Worm (Caenorhabditis elegans) whole organism, L2 larva: Measurements from ENCODE around the gene T25B9.12.

Source experiments
- C34F6.9 ChIP-seq: fragments of 150-350 bp; optimal IDR thresholded peaks from 2 replicates; lab custom pipeline; 2014; ENCODE audit warnings: missing biosample characterization, missing genetic modification characterization
- F13H6.1 ChIP-seq: sonication (generic microtip); optimal IDR thresholded peaks from 2 replicates; lab custom pipeline; 2016; ENCODE audit warnings: missing genetic modification characterization, missing compliant biosample characterization
- R02D3.7 ChIP-seq: fragments of 150-350 bp; optimal IDR thresholded peaks from 2 replicates; lab custom pipeline; 2014; ENCODE audit warnings: missing biosample characterization, missing genetic modification characterization
- Y55F3AM.14 ChIP-seq: fragments of 200-800 bp; sonication (Bioruptor generic); optimal IDR thresholded peaks from 2 replicates; lab custom pipeline; 2018; ENCODE audit warnings: mild to moderate bottlenecking, missing genetic modification characterization, missing compliant biosample characterization
- ama-1 ChIP-seq: fragments of 150-350 bp; optimal IDR thresholded peaks from 2 replicates; lab custom pipeline; 2018; ENCODE audit warnings: inconsistent platforms
- blmp-1 ChIP-seq: sonication (generic microtip); optimal IDR thresholded peaks from 2 replicates; lab custom pipeline; 2017; ENCODE audit warnings: missing genetic modification characterization, mild to moderate bottlenecking, missing compliant biosample characterization, antibody characterized with exemption, moderate library complexity; ENCODE audit not compliant: insufficient read depth
- ceh-16 ChIP-seq: fragments of 150-350 bp; optimal IDR thresholded peaks from 2 replicates; lab custom pipeline; 2014; ENCODE audit warnings: missing biosample characterization, missing genetic modification characterization
- crh-2 ChIP-seq: sonication (generic microtip); optimal IDR thresholded peaks from 2 replicates; lab custom pipeline; 2017; ENCODE audit warnings: missing biosample characterization, missing genetic modification characterization
- egl-27 ChIP-seq: sonication (generic microtip); optimal IDR thresholded peaks from 3 replicates; lab custom pipeline; 2017; ENCODE audit warnings: missing biosample characterization, missing genetic modification reagents, missing genetic modification characterization
- elt-1 ChIP-seq: fragments of 150-350 bp; optimal IDR thresholded peaks from 2 replicates; lab custom pipeline; 2014; ENCODE audit warnings: missing biosample characterization, missing genetic modification characterization
- elt-3 ChIP-seq: sonication (generic microtip); optimal IDR thresholded peaks from 2 replicates; lab custom pipeline; 2017; ENCODE audit warnings: missing biosample characterization, missing genetic modification characterization
- fos-1 ChIP-seq: fragments of 150-350 bp; optimal IDR thresholded peaks from 2 replicates; lab custom pipeline; 2014; ENCODE audit warnings: missing biosample characterization, missing genetic modification characterization
- gmeb-1 ChIP-seq: fragments of 150-350 bp; optimal IDR thresholded peaks from 2 replicates; lab custom pipeline; 2014; ENCODE audit warnings: missing biosample characterization, missing genetic modification characterization
- lin-11 ChIP-seq: fragments of 150-350 bp; sonication (generic microtip); optimal IDR thresholded peaks from 2 replicates; lab custom pipeline; 2014; ENCODE audit warnings: missing biosample characterization, missing genetic modification characterization, inconsistent platforms, mixed read lengths
- lin-13 ChIP-seq: fragments of 150-350 bp; optimal IDR thresholded peaks from 2 replicates; lab custom pipeline; 2014; ENCODE audit warnings: missing biosample characterization, missing genetic modification reagents, missing genetic modification characterization
- mbf-1 ChIP-seq: sonication (generic microtip); optimal IDR thresholded peaks from 2 replicates; lab custom pipeline; 2017; ENCODE audit warnings: missing biosample characterization, missing genetic modification characterization
- mdl-1 ChIP-seq, 2 experiments: fragments of 150-350 bp in 1 of 2; sonication (generic microtip) in 1 of 2; optimal IDR thresholded peaks; 2 replicates each; lab custom pipeline; 2017; ENCODE audit warnings: missing biosample characterization in 2 of 2, missing genetic modification characterization in 2 of 2
- nhr-10 ChIP-seq: sonication (generic microtip); optimal IDR thresholded peaks from 2 replicates; lab custom pipeline; 2017; ENCODE audit warnings: missing biosample characterization, missing genetic modification characterization
- nhr-11 ChIP-seq: fragments of 150-350 bp; optimal IDR thresholded peaks from 2 replicates; lab custom pipeline; 2014; ENCODE audit warnings: missing biosample characterization, missing genetic modification characterization
- nhr-12 ChIP-seq: fragments of 150-350 bp; optimal IDR thresholded peaks from 2 replicates; lab custom pipeline; 2014; ENCODE audit warnings: missing biosample characterization, missing genetic modification characterization
- nhr-21 ChIP-seq: fragments of 150-350 bp; optimal IDR thresholded peaks from 2 replicates; lab custom pipeline; 2014; ENCODE audit warnings: missing biosample characterization, missing genetic modification characterization
- nhr-23 ChIP-seq: fragments of 150-350 bp; optimal IDR thresholded peaks from 2 replicates; lab custom pipeline; 2014; ENCODE audit warnings: missing biosample characterization, missing genetic modification reagents, missing genetic modification characterization
- nhr-237 ChIP-seq: fragments of 150-350 bp; optimal IDR thresholded peaks from 2 replicates; lab custom pipeline; 2014; ENCODE audit warnings: missing biosample characterization, missing genetic modification characterization
- nhr-25 ChIP-seq: fragments of 150-350 bp; sonication (generic microtip); optimal IDR thresholded peaks from 3 replicates; lab custom pipeline; 2014; ENCODE audit warnings: missing biosample characterization, missing genetic modification characterization
- peb-1 ChIP-seq: fragments of 150-350 bp; optimal IDR thresholded peaks from 2 replicates; lab custom pipeline; 2014; ENCODE audit warnings: missing biosample characterization, missing genetic modification characterization
- sem-4 ChIP-seq: fragments of 150-350 bp; optimal IDR thresholded peaks from 2 replicates; lab custom pipeline; 2014; ENCODE audit warnings: missing biosample characterization, missing genetic modification reagents, missing genetic modification characterization
- sma-3 ChIP-seq: sonication (generic microtip); optimal IDR thresholded peaks from 2 replicates; lab custom pipeline; 2016; ENCODE audit warnings: missing genetic modification reagents, missing genetic modification characterization, missing compliant biosample characterization
- sma-9 ChIP-seq, 2 experiments: fragments of 150-350 bp in 1 of 2; sonication (generic microtip) in 1 of 2; optimal IDR thresholded peaks; 2 replicates each; lab custom pipeline; 2014 to 2016; ENCODE audit warnings: missing genetic modification characterization in 2 of 2, mild to moderate bottlenecking in 1 of 2, missing biosample characterization in 1 of 2, missing compliant biosample characterization in 1 of 2, missing genetic modification reagents in 1 of 2, moderate library complexity in 1 of 2
- snpc-4 ChIP-seq: fragments of 150-350 bp; optimal IDR thresholded peaks from 2 replicates; lab custom pipeline; 2014; ENCODE audit warnings: missing biosample characterization, missing genetic modification characterization
- unc-39 ChIP-seq: fragments of 150-350 bp; optimal IDR thresholded peaks from 2 replicates; lab custom pipeline; 2014; ENCODE audit warnings: missing biosample characterization, missing genetic modification characterization
- unc-55 ChIP-seq: fragments of 150-350 bp; sonication (generic microtip); optimal IDR thresholded peaks from 3 replicates; lab custom pipeline; 2014; ENCODE audit warnings: missing biosample characterization, missing genetic modification reagents, missing genetic modification characterization
- unc-62 ChIP-seq: fragments of 150-350 bp; optimal IDR thresholded peaks from 2 replicates; lab custom pipeline; 2014; ENCODE audit warnings: missing biosample characterization, missing genetic modification reagents, missing genetic modification characterization
- ztf-11 ChIP-seq: sonication (generic microtip); optimal IDR thresholded peaks from 2 replicates; lab custom pipeline; 2017; ENCODE audit warnings: missing biosample characterization, missing genetic modification characterization
- ztf-4 ChIP-seq: fragments of 150-350 bp; optimal IDR thresholded peaks from 2 replicates; lab custom pipeline; 2014; ENCODE audit warnings: missing biosample characterization, missing genetic modification characterization

The T25B9.12 gene

DNA sequence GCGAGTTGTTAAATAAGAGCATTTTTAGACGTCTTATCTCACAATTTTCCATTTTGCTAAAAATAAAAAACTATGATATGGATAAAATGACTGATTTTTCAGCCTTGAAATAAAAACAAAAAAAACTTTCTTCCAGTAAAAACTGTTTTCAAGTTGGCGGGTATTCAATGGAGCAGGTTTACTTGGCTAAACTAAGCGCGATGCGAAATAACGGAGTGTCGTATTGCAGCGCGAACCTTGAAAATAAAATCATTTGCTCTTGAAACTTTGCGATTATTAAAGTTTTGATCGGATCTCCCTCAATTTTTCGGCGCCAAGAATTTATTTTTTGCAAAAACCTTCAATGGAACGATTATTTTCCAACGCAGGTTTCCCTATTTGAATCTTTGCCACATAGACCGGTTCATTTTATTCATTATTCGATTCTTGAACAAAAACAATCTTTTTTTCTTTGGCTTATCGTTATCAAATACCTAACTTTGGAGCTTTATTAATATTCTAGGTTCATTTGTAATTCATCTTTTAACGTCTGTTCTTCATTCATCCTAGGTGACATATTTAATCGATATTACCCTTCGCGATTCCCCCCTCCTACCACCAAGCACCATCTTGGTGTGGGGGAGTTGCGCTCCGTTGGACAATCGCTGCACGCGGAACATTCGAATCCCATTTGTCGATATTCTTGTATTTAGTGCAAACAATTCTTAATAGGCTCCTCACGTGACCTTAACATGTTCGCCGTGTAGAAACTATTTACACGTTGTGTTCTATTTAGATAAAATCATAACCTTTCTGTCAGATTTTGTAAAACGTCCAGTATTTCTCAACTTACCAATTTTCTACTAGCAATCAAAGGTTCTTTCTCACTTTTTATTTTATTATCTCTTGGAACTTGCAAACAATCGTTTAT is 30.4 kb upstream of the T25B9.12 start, which contains the start of the genes orc-5 and cyb-1 (continued):
- TF ChIP-seq F13H6.1, result no peak
- peak; percentile 78 for TF ChIP-seq sma-9 (GFP tag; optimal IDR thresholded peaks at IDR 0.05; lab: Kevin White, UChicago)
- no peak for TF ChIP-seq sma-9 (tag; optimal IDR thresholded peaks at IDR 0.05; lab: Kevin White, UChicago)
- TF ChIP-seq unc-55 (GFP tag; lab: Kevin White, UChicago), result peak; percentile 93
- peak; percentile 25 for TF ChIP-seq sem-4 (tag; lab: Kevin White, UChicago)
- no peak for TF ChIP-seq unc-39 (tag; lab: Kevin White, UChicago)
- TF ChIP-seq lin-13 (GFP tag; lab: Kevin White, UChicago), result no peak
- TF ChIP-seq crh-2 (tag; lab: Kevin White, UChicago), result peak; percentile 88
- TF ChIP-seq gmeb-1 (tag; lab: Kevin White, UChicago), result peak; percentile 98
- TF ChIP-seq ceh-16 (tag; lab: Kevin White, UChicago), result no peak
- TF ChIP-seq elt-3 (tag; lab: Kevin White, UChicago), result no peak
- peak; percentile 31 for TF ChIP-seq snpc-4 (tag; lab: Kevin White, UChicago)
- TF ChIP-seq elt-1 (tag; lab: Kevin White, UChicago), result no peak
- TF ChIP-seq nhr-21, result peak; percentile 33
- TF ChIP-seq sma-3 (GFP tag; lab: Kevin White, UChicago), result peak; percentile 42
- TF ChIP-seq mdl-1 (tag; optimal IDR thresholded peaks at IDR 0.05; lab: Kevin White, UChicago), result peak in 1 of 2 experiments; percentile 19
- peak; percentile 9 for TF ChIP-seq blmp-1 (tag; lab: Kevin White, UChicago)

DNA sequence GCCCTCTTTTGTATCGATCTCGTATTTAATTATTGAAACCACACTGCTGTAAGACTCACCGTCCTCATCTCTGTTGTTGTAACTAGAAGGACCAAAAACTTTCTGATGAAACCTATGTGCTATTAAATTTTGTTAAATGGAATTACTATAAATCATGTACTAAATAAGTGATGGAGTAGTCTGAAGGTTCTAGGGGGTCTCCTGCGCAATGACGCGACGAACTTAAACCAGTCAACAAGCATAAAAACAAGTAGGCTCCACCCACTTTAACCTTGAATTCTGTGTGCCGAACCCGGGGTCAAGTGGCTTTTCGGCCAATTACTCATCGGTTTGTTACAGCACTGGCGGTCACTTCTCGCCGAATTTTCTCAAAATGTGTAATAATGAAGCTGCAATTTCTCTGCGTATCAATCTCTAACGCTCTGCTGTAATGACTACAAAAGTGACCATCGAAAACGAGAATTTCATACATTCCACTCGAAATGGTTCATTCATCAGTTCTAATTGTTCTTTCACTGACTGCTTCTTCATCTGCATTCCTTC is 28.1 kb upstream of the T25B9.12 start, which contains the start of gene grl-21:
Gene grl-21 (plus strand): TSS at position 464 of the 543 bp plus-strand sequence.
- TF ChIP-seq nhr-25 (peak; percentile 76), nhr-10 (no peak), sma-9 (GFP tag; optimal IDR thresholded peaks at IDR 0.05; lab: Kevin White, UChicago) (no peak), sma-9 (tag; optimal IDR thresholded peaks at IDR 0.05; lab: Kevin White, UChicago) (no peak), nhr-237 (tag; lab: Kevin White, UChicago) (no peak), unc-55 (GFP tag; lab: Kevin White, UChicago) (no peak), lin-11 (no peak), unc-39 (tag; lab: Kevin White, UChicago) (no peak), crh-2 (tag; lab: Kevin White, UChicago) (no peak)

DNA sequence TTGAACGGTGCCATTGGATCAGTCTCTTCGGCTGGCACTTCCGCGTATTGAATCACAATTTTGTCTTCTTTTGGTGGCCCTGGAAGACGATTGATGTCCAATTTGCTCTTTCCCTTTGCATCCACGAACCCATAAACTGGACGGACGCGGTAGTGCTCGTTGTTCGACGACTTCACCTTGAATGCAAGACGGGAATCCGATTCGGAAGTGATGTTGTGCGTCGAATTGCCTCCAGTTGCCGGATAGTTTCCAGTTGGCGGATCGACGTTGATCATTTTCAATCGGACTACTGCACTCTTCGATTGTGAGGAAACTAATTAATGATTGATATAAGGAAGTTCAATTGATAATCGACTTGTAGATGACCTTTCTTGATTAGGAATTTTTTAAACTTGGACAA is 26.8 kb upstream of the T25B9.12 start, which contains the start of gene ssp-34:
Gene ssp-34 (minus strand): TSS at position 275 of the 400 bp plus-strand sequence.
- TF ChIP-seq elt-3 (tag; lab: Kevin White, UChicago) (no peak), peb-1 (tag; lab: Kevin White, UChicago) (no peak), C34F6.9 (tag; lab: Kevin White, UChicago) (no peak), ztf-11 (tag; lab: Kevin White, UChicago) (no peak), blmp-1 (tag; lab: Kevin White, UChicago) (no peak), lin-11 (no peak), nhr-21 (no peak), R02D3.7 (tag; lab: Kevin White, UChicago) (no peak)

DNA sequence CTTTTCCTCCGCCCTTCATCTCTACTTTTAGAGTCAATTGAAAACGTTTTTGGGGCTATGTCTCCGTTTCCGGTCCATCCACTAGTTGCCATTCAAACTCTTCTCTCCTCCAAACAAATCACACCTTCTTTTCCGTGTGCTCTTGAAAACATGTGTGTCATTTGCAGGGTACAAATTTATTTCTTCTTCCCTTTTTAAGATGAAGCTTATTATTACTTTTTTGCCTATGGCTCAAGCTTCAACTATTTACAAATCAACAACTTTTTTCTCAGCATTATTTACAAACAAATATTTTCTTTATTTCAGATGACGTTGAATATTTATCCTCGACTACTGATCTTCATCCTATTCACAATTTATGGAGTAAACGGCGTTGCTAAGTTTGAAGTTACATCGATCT is 20.7 kb upstream of the T25B9.12 start, which contains the start of gene T25B9.3:
Gene T25B9.3 (plus strand): TSS at position 301 of the 400 bp plus-strand sequence.
- TF ChIP-seq mbf-1 (tag; lab: Kevin White, UChicago), result no peak
- no peak for TF ChIP-seq crh-2 (tag; lab: Kevin White, UChicago)
- TF ChIP-seq nhr-23, result no peak
- TF ChIP-seq unc-62 (GFP tag; lab: Kevin White, UChicago), result no peak
- no peak for TF ChIP-seq nhr-11 (tag; lab: Kevin White, UChicago)
- no peak for TF ChIP-seq snpc-4 (tag; lab: Kevin White, UChicago)
- TF ChIP-seq unc-55 (GFP tag; lab: Kevin White, UChicago), result no peak
- TF ChIP-seq sma-3 (GFP tag; lab: Kevin White, UChicago), result no peak
- TF ChIP-seq sma-9 (GFP tag; optimal IDR thresholded peaks at IDR 0.05; lab: Kevin White, UChicago), result no peak
- no peak for TF ChIP-seq sma-9 (tag; optimal IDR thresholded peaks at IDR 0.05; lab: Kevin White, UChicago)
- no peak for TF ChIP-seq gmeb-1 (tag; lab: Kevin White, UChicago)
- no peak for TF ChIP-seq R02D3.7 (tag; lab: Kevin White, UChicago)
- no peak for TF ChIP-seq Y55F3AM.14
- TF ChIP-seq egl-27, result no peak
- no peak for TF ChIP-seq ceh-16 (tag; lab: Kevin White, UChicago)
- no peak for TF ChIP-seq fos-1
- no peak for TF ChIP-seq nhr-12 (tag; lab: Kevin White, UChicago)
- TF ChIP-seq mdl-1 (tag; optimal IDR thresholded peaks at IDR 0.05; lab: Kevin White, UChicago), result no peak
- TF ChIP-seq ama-1, result no peak
- no peak for TF ChIP-seq ztf-4 (tag; lab: Kevin White, UChicago)
